Fruit fly (Drosophila melanogaster) whole organism, embryonic: ENCODE data around the gene CG46310.
A peak's percentile ranks its signal among the peaks of the same experiment; 100 is the strongest.

Experiments
- Awh ChIP-seq: fragments of 200-800 bp; sonication (Bioruptor generic); IDR thresholded peaks from 2 replicates; pipeline ENCODE4, ENCODE4 v1.3.6; 2022; ENCODE audit warnings: missing biosample characterization, missing genetic modification characterization
- C15 ChIP-seq: fragments of 200-800 bp; sonication (Bioruptor generic); IDR thresholded peaks from 3 replicates; pipeline ENCODE4 v1.3.6; 2022; ENCODE audit warnings: missing biosample characterization, missing genetic modification characterization
- CG10267 ChIP-seq: fragments of 200-800 bp; sonication (Bioruptor generic); optimal IDR thresholded peaks from 2 replicates; lab custom pipeline; 2018; ENCODE audit warnings: missing biosample characterization, mild to moderate bottlenecking, missing genetic modification characterization, moderate library complexity
- CG10565 ChIP-seq: fragments of 200-800 bp; sonication (Bioruptor generic); optimal IDR thresholded peaks from 3 replicates; lab custom pipeline; 2016; ENCODE audit warnings: missing biosample characterization, mild to moderate bottlenecking, missing genetic modification characterization
- CG11085 ChIP-seq: fragments of 200-800 bp; sonication (Bioruptor generic); IDR thresholded peaks from 2 replicates; pipeline ENCODE4 v1.3.6; 2022; ENCODE audit warnings: missing biosample characterization, missing genetic modification characterization
- CG11093 ChIP-seq: fragments of 200-800 bp; sonication (Bioruptor generic); IDR thresholded peaks from 3 replicates; pipeline ENCODE4 v1.3.6; 2022; ENCODE audit warnings: missing biosample characterization, missing genetic modification characterization
- CG12071 ChIP-seq: fragments of 200-800 bp; sonication (Bioruptor generic); optimal IDR thresholded peaks from 3 replicates; lab custom pipeline; 2018; ENCODE audit warnings: missing biosample characterization, mild to moderate bottlenecking, missing genetic modification characterization
- CG12659 ChIP-seq: fragments of 200-800 bp; sonication (Bioruptor generic); optimal IDR thresholded peaks from 3 replicates; lab custom pipeline; 2017; ENCODE audit warnings: mild to moderate bottlenecking, missing biosample characterization, missing genetic modification reagents, missing genetic modification characterization
- CG13894 ChIP-seq: fragments of 200-800 bp; sonication (Bioruptor generic); optimal IDR thresholded peaks from 3 replicates; lab custom pipeline; 2018; ENCODE audit warnings: missing biosample characterization, mild to moderate bottlenecking, missing genetic modification characterization, moderate library complexity
- CG18011 ChIP-seq: fragments of 200-800 bp; sonication (Bioruptor generic); optimal IDR thresholded peaks from 2 replicates; lab custom pipeline; 2017; ENCODE audit warnings: missing biosample characterization, missing genetic modification characterization, mild to moderate bottlenecking, moderate library complexity, missing genotype
- CG18599 ChIP-seq: fragments of 200-800 bp; sonication (Bioruptor generic); optimal IDR thresholded peaks from 3 replicates; lab custom pipeline; 2017; ENCODE audit warnings: missing biosample characterization, missing genetic modification characterization, mild to moderate bottlenecking, moderate library complexity, missing genetic modification reagents
- CG2875 ChIP-seq: fragments of 200-800 bp; sonication (Bioruptor generic); optimal IDR thresholded peaks from 2 replicates; lab custom pipeline; 2017; ENCODE audit warnings: missing biosample characterization, mild to moderate bottlenecking, missing genetic modification characterization, missing genetic modification reagents
- CG30020 ChIP-seq: fragments of 200-800 bp; optimal IDR thresholded peaks from 2 replicates; lab custom pipeline; 2019; ENCODE audit warnings: missing biosample characterization, mild to moderate bottlenecking, missing genetic modification characterization, moderate library complexity
- CG30431 ChIP-seq: fragments of 200-800 bp; sonication (Bioruptor generic); optimal IDR thresholded peaks from 2 replicates; lab custom pipeline; 2017; ENCODE audit warnings: missing biosample characterization, missing genetic modification characterization
- CG31224 ChIP-seq: fragments of 200-800 bp; sonication (Bioruptor generic); IDR thresholded peaks from 2 replicates; pipeline ENCODE4 v1.3.6; 2022; ENCODE audit warnings: missing biosample characterization, missing genetic modification characterization
- CG3995 ChIP-seq: fragments of 200-800 bp; sonication (Bioruptor generic); optimal IDR thresholded peaks from 3 replicates; lab custom pipeline; 2016; ENCODE audit warnings: missing biosample characterization, missing genetic modification characterization
- CG4328 ChIP-seq: fragments of 200-800 bp; sonication (Bioruptor generic); optimal IDR thresholded peaks from 3 replicates; lab custom pipeline; 2017; ENCODE audit warnings: missing biosample characterization, missing genetic modification reagents, missing genetic modification characterization
- CG4404 ChIP-seq: fragments of 200-800 bp; sonication (Bioruptor generic); IDR thresholded peaks from 2 replicates; pipeline ENCODE4 v1.3.6; 2022; ENCODE audit warnings: missing biosample characterization, missing genetic modification characterization
- CG6765 ChIP-seq: fragments of 200-800 bp; sonication (Bioruptor generic); optimal IDR thresholded peaks from 3 replicates; lab custom pipeline; 2017; ENCODE audit warnings: missing biosample characterization, mild to moderate bottlenecking, missing genetic modification characterization
- CG7357 ChIP-seq: fragments of 200-800 bp; sonication (Bioruptor generic); IDR thresholded peaks from 3 replicates; pipeline ENCODE4 v1.3.6; 2022; ENCODE audit warnings: missing biosample characterization, missing genetic modification characterization
- CG8388 ChIP-seq: fragments of 200-800 bp; sonication (Bioruptor generic); optimal IDR thresholded peaks from 2 replicates; lab custom pipeline; 2019; ENCODE audit warnings: missing biosample characterization, mild to moderate bottlenecking, missing genetic modification characterization, moderate library complexity
- CG8765 ChIP-seq: fragments of 200-800 bp; sonication (Bioruptor generic); IDR thresholded peaks from 2 replicates; pipeline ENCODE4 v1.3.6; 2022; ENCODE audit warnings: missing biosample characterization, missing genetic modification characterization
- CG8944 ChIP-seq: fragments of 200-800 bp; sonication (Bioruptor generic); optimal IDR thresholded peaks from 3 replicates; lab custom pipeline; 2016; ENCODE audit warnings: missing biosample characterization, missing genetic modification characterization
- CkIIα-i1 ChIP-seq: fragments of 200-800 bp; sonication (Bioruptor generic); IDR thresholded peaks from 2 replicates; pipeline ENCODE4 v1.3.6; 2022; ENCODE audit warnings: missing biosample characterization, missing genetic modification characterization
- Fer2 ChIP-seq: fragments of 200-800 bp; sonication (Bioruptor generic); optimal IDR thresholded peaks from 2 replicates; lab custom pipeline; 2018; ENCODE audit warnings: missing biosample characterization, mild to moderate bottlenecking, missing genetic modification characterization, moderate library complexity
- HLH3B ChIP-seq: fragments of 200-800 bp; sonication (Bioruptor generic); IDR thresholded peaks from 2 replicates; pipeline ENCODE4 v1.3.6; 2022; ENCODE audit warnings: missing biosample characterization, missing genetic modification characterization
- Optix ChIP-seq: fragments of 200-800 bp; sonication (Bioruptor generic); IDR thresholded peaks from 3 replicates; pipeline ENCODE4 v1.3.6; 2022; ENCODE audit warnings: missing biosample characterization, missing genetic modification characterization
- Rfx ChIP-seq: fragments of 200-800 bp; sonication (Bioruptor generic); IDR thresholded peaks from 2 replicates; pipeline ENCODE4 v1.3.6; 2022; ENCODE audit warnings: missing biosample characterization, missing genetic modification characterization
- ara ChIP-seq: fragments of 200-800 bp; sonication (Bioruptor generic); IDR thresholded peaks from 2 replicates; pipeline ENCODE4 v1.3.6; 2022; ENCODE audit warnings: missing biosample characterization, missing genetic modification characterization
- ase ChIP-seq: fragments of 200-800 bp; sonication (Bioruptor generic); IDR thresholded peaks from 3 replicates; pipeline ENCODE4 v1.3.6; 2022; ENCODE audit warnings: missing biosample characterization, missing genetic modification characterization
- ato ChIP-seq: fragments of 200-800 bp; sonication (Bioruptor generic); IDR thresholded peaks from 2 replicates; pipeline ENCODE4 v1.3.6; 2022; ENCODE audit warnings: missing biosample characterization, missing genetic modification characterization; ENCODE audit not compliant: partially characterized antibody
- btn ChIP-seq: fragments of 200-800 bp; sonication (Bioruptor generic); optimal IDR thresholded peaks from 2 replicates; lab custom pipeline; 2016; ENCODE audit warnings: missing biosample characterization, missing genetic modification characterization
- chn ChIP-seq: fragments of 200-800 bp; sonication (Bioruptor generic); optimal IDR thresholded peaks from 2 replicates; lab custom pipeline; 2016; ENCODE audit warnings: missing biosample characterization, missing genetic modification characterization
- dm ChIP-seq: fragments of 200-800 bp; sonication (Bioruptor generic); optimal IDR thresholded peaks from 3 replicates; lab custom pipeline; 2016; ENCODE audit warnings: missing biosample characterization, missing genetic modification characterization
- emc ChIP-seq: fragments of 200-800 bp; sonication (Bioruptor generic); optimal IDR thresholded peaks from 2 replicates; lab custom pipeline; 2016; ENCODE audit warnings: missing biosample characterization, missing genetic modification characterization
- ewg ChIP-seq: fragments of 200-800 bp; sonication (Bioruptor generic); optimal IDR thresholded peaks from 3 replicates; lab custom pipeline; 2017; ENCODE audit warnings: mild to moderate bottlenecking, missing biosample characterization, missing genetic modification reagents, missing genetic modification characterization
- gem ChIP-seq: fragments of 200-800 bp; sonication (Bioruptor generic); optimal IDR thresholded peaks from 2 replicates; lab custom pipeline; 2019; ENCODE audit warnings: missing biosample characterization, mild to moderate bottlenecking, missing genetic modification characterization, moderate library complexity
- her ChIP-seq: fragments of 200-800 bp; sonication (Bioruptor generic); optimal IDR thresholded peaks from 2 replicates; lab custom pipeline; 2016; ENCODE audit warnings: missing biosample characterization, missing genetic modification characterization
- jigr1 ChIP-seq: fragments of 200-800 bp; sonication (Bioruptor generic); IDR thresholded peaks from 3 replicates; pipeline ENCODE4 v1.3.6; 2022; ENCODE audit warnings: missing biosample characterization, missing genetic modification characterization
- lmd ChIP-seq: fragments of 200-800 bp; sonication (Bioruptor generic); IDR thresholded peaks from 2 replicates; pipeline ENCODE4 v1.3.6; 2022; ENCODE audit warnings: missing biosample characterization, missing genetic modification characterization
- maf-S ChIP-seq: fragments of 200-800 bp; sonication (Bioruptor generic); optimal IDR thresholded peaks from 2 replicates; lab custom pipeline; 2016; ENCODE audit warnings: missing biosample characterization, missing genetic modification characterization
- mirr ChIP-seq: fragments of 200-800 bp; sonication (Bioruptor generic); optimal IDR thresholded peaks from 3 replicates; lab custom pipeline; 2018; ENCODE audit warnings: missing biosample characterization, mild to moderate bottlenecking, missing genetic modification characterization
- org-1 ChIP-seq: fragments of 200-800 bp; sonication (Bioruptor generic); optimal IDR thresholded peaks from 2 replicates; lab custom pipeline; 2017; ENCODE audit warnings: missing biosample characterization, missing genetic modification characterization
- otp ChIP-seq: fragments of 200-800 bp; sonication (Bioruptor generic); IDR thresholded peaks from 3 replicates; pipeline ENCODE4, ENCODE4 v1.3.6; 2022; ENCODE audit warnings: missing biosample characterization, missing genetic modification characterization
- ranshi ChIP-seq: fragments of 200-800 bp; sonication (Bioruptor generic); IDR thresholded peaks from 2 replicates; pipeline ENCODE4 v1.3.6; 2022; ENCODE audit warnings: missing biosample characterization, missing genetic modification characterization
- run ChIP-seq: fragments of 200-800 bp; sonication (Bioruptor generic); optimal IDR thresholded peaks from 3 replicates; lab custom pipeline; 2018; ENCODE audit warnings: missing biosample characterization, mild to moderate bottlenecking, missing genetic modification characterization
- sens-2 ChIP-seq: fragments of 200-800 bp; sonication (Bioruptor generic); IDR thresholded peaks from 2 replicates; pipeline ENCODE4 v1.3.6; 2022; ENCODE audit warnings: missing biosample characterization, missing genetic modification characterization
- sima ChIP-seq: fragments of 200-800 bp; sonication (Bioruptor generic); optimal IDR thresholded peaks from 2 replicates; lab custom pipeline; 2016; ENCODE audit warnings: missing biosample characterization, missing genetic modification characterization
- so ChIP-seq: fragments of 200-800 bp; sonication (Bioruptor generic); IDR thresholded peaks from 3 replicates; pipeline ENCODE4 v1.3.6; 2022; ENCODE audit warnings: missing biosample characterization, missing genetic modification characterization
- unc-4 ChIP-seq: fragments of 200-800 bp; sonication (Bioruptor generic); IDR thresholded peaks from 2 replicates; pipeline ENCODE4 v1.3.6; 2022; ENCODE audit warnings: missing biosample characterization, missing genetic modification characterization; ENCODE audit not compliant: partially characterized antibody
- vvl ChIP-seq: fragments of 200-800 bp; sonication (Bioruptor generic); IDR thresholded peaks from 2 replicates; pipeline ENCODE4 v1.3.6; 2022; ENCODE audit warnings: missing biosample characterization, missing genetic modification characterization
- z ChIP-seq: fragments of 200-800 bp; sonication (Bioruptor generic); IDR thresholded peaks from 3 replicates; pipeline ENCODE4 v1.3.6; 2022; ENCODE audit warnings: missing biosample characterization, missing genetic modification characterization

CG46310 gene

DNA sequence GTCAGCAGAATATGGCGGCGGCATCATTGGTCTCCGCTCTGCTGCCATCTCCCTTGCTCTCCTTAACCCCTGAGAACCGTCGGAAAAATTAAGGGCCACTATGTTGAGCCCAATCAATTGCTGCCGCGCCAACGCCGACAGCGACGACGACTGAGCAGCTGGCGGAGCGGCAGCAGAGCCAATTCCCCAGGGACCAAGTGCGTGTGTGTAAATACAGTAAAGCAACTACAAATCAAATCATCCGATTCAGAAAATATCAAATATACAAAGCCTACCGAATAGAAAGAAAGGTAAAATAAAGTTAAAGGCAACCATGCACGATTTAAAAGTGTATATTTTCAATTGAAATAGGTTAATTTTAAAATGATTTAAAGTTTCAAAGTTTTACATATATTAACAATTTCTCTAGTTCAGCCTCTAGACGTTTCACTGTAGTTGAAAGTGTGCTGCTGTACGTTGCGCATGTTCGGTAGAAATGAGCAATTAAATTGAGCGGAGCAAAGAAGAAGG is 38.1 kb downstream of the CG46310 start (continued):
- no peak for TF ChIP-seq CG7357
- TF ChIP-seq so (GFP tag; lab: Robert Waterston, UW), result no peak
- no peak for TF ChIP-seq CG8944 (GFP tag; lab: Kevin White, UChicago)
- TF ChIP-seq org-1, result peak; percentile 26
- TF ChIP-seq CG2875 (GFP tag; lab: Kevin White, UChicago), result no peak
- no peak for TF ChIP-seq emc (GFP tag; lab: Kevin White, UChicago)
- TF ChIP-seq sens-2 (GFP tag; lab: Robert Waterston, UW), result no peak
- TF ChIP-seq CG3995 (GFP tag; lab: Kevin White, UChicago), result no peak
- TF ChIP-seq ranshi (GFP tag; lab: Robert Waterston, UW), result 0 out of 2 replicates have a peak, but pooled peaks have one; percentile 19
- no peak for TF ChIP-seq z (GFP tag; lab: Robert Waterston, UW)
- TF ChIP-seq chn (GFP tag; lab: Kevin White, UChicago), result no peak
- TF ChIP-seq CG6765 (GFP tag; lab: Kevin White, UChicago), result no peak
- no peak for TF ChIP-seq btn (GFP tag; lab: Kevin White, UChicago)
- TF ChIP-seq CG18599 (GFP tag; lab: Kevin White, UChicago), result peak; percentile 88
- TF ChIP-seq run (tag; lab: Kevin White, UChicago), result no peak
- no peak for TF ChIP-seq CG18011 (GFP tag; lab: Kevin White, UChicago)
- TF ChIP-seq Awh (GFP tag; lab: Robert Waterston, UW), result no peak
- TF ChIP-seq ase (GFP tag; lab: Robert Waterston, UW), result no peak
- peak; percentile 75 for TF ChIP-seq vvl (GFP tag; lab: Robert Waterston, UW)
- TF ChIP-seq unc-4 (GFP tag; lab: Robert Waterston, UW), result no peak
- no peak for TF ChIP-seq CG30431 (GFP tag; lab: Kevin White, UChicago)
- TF ChIP-seq otp, result no peak
- TF ChIP-seq CkIIα-i1, result no peak
- no peak for TF ChIP-seq dm (GFP tag; lab: Kevin White, UChicago)
- TF ChIP-seq CG11085 (GFP tag; lab: Robert Waterston, UW), result 0 out of 2 replicates have a peak, but pooled peaks have one; percentile 23
- TF ChIP-seq CG8765 (GFP tag; lab: Robert Waterston, UW), result no peak
- TF ChIP-seq CG31224 (GFP tag; lab: Robert Waterston, UW), result no peak
- peak; percentile 38; the same call in 1 of the 2 replicates for TF ChIP-seq CG4404
- TF ChIP-seq lmd (GFP tag; lab: Robert Waterston, UW), result peak; percentile 42; the same call in 1 of the 2 replicates
- TF ChIP-seq CG10267, result peak; percentile 64
- TF ChIP-seq maf-S, result peak; percentile 43
- no peak for TF ChIP-seq sima
- peak; percentile 79 for TF ChIP-seq gem
- TF ChIP-seq CG12659, result peak; percentile 21
- peak; percentile 23 for TF ChIP-seq CG4328 (GFP tag; lab: Kevin White, UChicago)
- no peak for TF ChIP-seq Optix (GFP tag; lab: Robert Waterston, UW)
- peak; percentile 31 for TF ChIP-seq CG12071
- no peak; the same call in 1 of the 2 replicates for TF ChIP-seq ara
- TF ChIP-seq CG8388, result peak; percentile 52
- no peak for TF ChIP-seq mirr (GFP tag; lab: Kevin White, UChicago)
- TF ChIP-seq her (GFP tag; lab: Kevin White, UChicago), result no peak
- TF ChIP-seq Rfx, result peak; percentile 52
- TF ChIP-seq C15, result no peak
- peak; percentile 72 for TF ChIP-seq CG13894 (tag; lab: Kevin White, UChicago)
- no peak for TF ChIP-seq CG10565 (GFP tag; lab: Kevin White, UChicago)
- TF ChIP-seq ewg, result peak; percentile 70
- peak; percentile 64 for TF ChIP-seq HLH3B (GFP tag; lab: Robert Waterston, UW)
- TF ChIP-seq ato (GFP tag; lab: Robert Waterston, UW), result no peak
- TF ChIP-seq jigr1, result no peak
- TF ChIP-seq CG11093 (GFP tag; lab: Robert Waterston, UW), result no peak
- peak; percentile 20 for TF ChIP-seq Fer2
- no peak for TF ChIP-seq CG30020 (tag; lab: Kevin White, UChicago)
